Worm (Caenorhabditis elegans) whole organism, young adult: ENCODE measurements around the gene ZK112.4.

ENCODE experiments used
- D2030.7 ChIP-seq: fragments of 200-800 bp; sonication (Bioruptor generic); IDR thresholded peaks from 2 replicates; pipeline ENCODE4 v1.3.6; 2022; ENCODE audit warnings: missing genetic modification reagents, missing genetic modification characterization, missing compliant biosample characterization
- F22D6.2 ChIP-seq: sonication (generic microtip); optimal IDR thresholded peaks from 2 replicates; lab custom pipeline; 2016; ENCODE audit warnings: mild to moderate bottlenecking, missing genetic modification characterization, missing compliant biosample characterization
- F49E8.2 ChIP-seq: sonication (generic microtip); optimal IDR thresholded peaks from 3 replicates; lab custom pipeline; 2017; ENCODE audit warnings: missing genetic modification characterization, mild to moderate bottlenecking, missing compliant biosample characterization, antibody characterized with exemption, moderate library complexity; ENCODE audit not compliant: insufficient read depth
- ZK185.1 ChIP-seq: sonication (generic microtip); optimal IDR thresholded peaks from 2 replicates; lab custom pipeline; 2016; ENCODE audit warnings: mild to moderate bottlenecking, missing genetic modification characterization, missing compliant biosample characterization; ENCODE audit not compliant: poor library complexity, severe bottlenecking
- ama-1 ChIP-seq, 3 experiments: fragments of 150-350 bp in 1 of 3; sonication (generic microtip) in 2 of 3; optimal IDR thresholded peaks; 2 replicates each; lab custom pipeline; 2014 to 2018; ENCODE audit warnings: missing biosample characterization in 2 of 3, missing genetic modification characterization in 2 of 3, missing genetic modification reagents in 2 of 3
- atf-7 ChIP-seq: sonication (generic microtip); optimal IDR thresholded peaks from 2 replicates; lab custom pipeline; 2017; ENCODE audit warnings: mild to moderate bottlenecking, missing genetic modification characterization, missing compliant biosample characterization
- attf-3 ChIP-seq: fragments of 200-800 bp; sonication (Bioruptor generic); conservative IDR thresholded peaks from 2 replicates; pipeline ENCODE4 v1.3.6; 2022; ENCODE audit warnings: missing genetic modification reagents, missing genetic modification characterization, missing compliant biosample characterization
- lin-54 ChIP-seq: fragments of 200-800 bp; sonication (Bioruptor generic); optimal IDR thresholded peaks from 2 replicates; lab custom pipeline; 2018; ENCODE audit warnings: mild to moderate bottlenecking, missing genetic modification characterization, missing compliant biosample characterization
- lsl-1 ChIP-seq: fragments of 200-800 bp; sonication (Bioruptor generic); optimal IDR thresholded peaks from 2 replicates; lab custom pipeline; 2018; ENCODE audit warnings: mild to moderate bottlenecking, missing genetic modification characterization, moderate library complexity, missing compliant biosample characterization
- nfya-2 ChIP-seq: fragments of 200-800 bp; sonication (Bioruptor generic); IDR thresholded peaks from 2 replicates; pipeline ENCODE4 v1.3.6; 2022; ENCODE audit warnings: missing genetic modification reagents, missing genetic modification characterization, missing compliant biosample characterization
- pha-4 ChIP-seq: fragments of 150-350 bp; sonication (generic microtip); optimal IDR thresholded peaks from 2 replicates; lab custom pipeline; 2014; ENCODE audit warnings: missing biosample characterization, missing genetic modification reagents, missing genetic modification characterization
- sea-2 ChIP-seq: fragments of 200-800 bp; sonication (Bioruptor generic); IDR thresholded peaks from 2 replicates; pipeline ENCODE4 v1.3.6; 2022; ENCODE audit warnings: missing genetic modification characterization, missing compliant biosample characterization
- zfh-2 ChIP-seq: fragments of 200-800 bp; sonication (Bioruptor generic); conservative IDR thresholded peaks from 2 replicates; pipeline ENCODE4 v1.3.6; 2022; ENCODE audit warnings: missing genetic modification reagents, missing genetic modification characterization, missing compliant biosample characterization
- ztf-22 ChIP-seq: fragments of 200-800 bp; sonication (Bioruptor generic); optimal IDR thresholded peaks from 2 replicates; lab custom pipeline; 2018; ENCODE audit warnings: mild to moderate bottlenecking, missing genetic modification characterization, moderate library complexity, missing compliant biosample characterization

DNA sequence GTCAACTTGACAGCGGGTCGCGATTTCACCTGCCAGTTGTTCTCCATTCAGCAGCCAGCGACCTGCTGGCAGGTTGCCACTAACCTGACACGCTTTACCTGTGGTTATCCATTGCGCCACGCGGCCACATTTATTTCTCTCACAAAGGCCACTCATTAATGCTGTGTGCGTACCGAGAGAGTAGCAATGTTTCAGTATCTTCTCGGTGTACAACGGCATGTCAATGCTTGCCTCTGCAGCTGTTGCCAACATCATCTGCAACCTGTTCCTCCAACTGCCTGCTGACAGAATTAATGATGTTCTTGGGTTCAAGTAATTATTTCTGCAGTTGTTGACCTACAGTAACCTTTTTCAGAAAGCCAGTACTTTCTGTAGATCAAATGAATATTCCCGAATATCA, 13.3 kb downstream of the ZK112.4 start:
- TF ChIP-seq ztf-22 (no peak), F22D6.2 (tag; lab: Kevin White, UChicago) (no peak), sea-2 (GFP tag; lab: Robert Waterston, UW) (no peak), atf-7 (no peak), pha-4 (no peak), ama-1 (optimal IDR thresholded peaks at IDR 0.05; lab: Kevin White, UChicago) (no peak), ama-1 (GFP tag; optimal IDR thresholded peaks at IDR 0.05; lab: Kevin White, UChicago) (no peak), ZK185.1 (no peak), attf-3 (GFP tag; lab: Robert Waterston, UW) (no peak), zfh-2 (GFP tag; lab: Robert Waterston, UW) (no peak), lsl-1 (GFP tag; lab: Kevin White, UChicago) (no peak), D2030.7 (GFP tag; lab: Robert Waterston, UW) (no peak), nfya-2 (no peak), lin-54 (GFP tag; lab: Kevin White, UChicago) (no peak), F49E8.2 (tag; lab: Kevin White, UChicago) (no peak)
